In genomic region chrX:15737110-15737509, dm6 we compare ENCODE assay signal across 3 fruit fly cellular contexts.
A peak's percentile ranks its signal among the peaks of the same experiment; 100 is the strongest.
TF ChIP-seq lines count a peak whose summit lies in the region.

Gene Arp6, minus strand, starts transcription at chrX:15737120.

- TF ChIP-seq CTCF in whole organism, embryonic (GFP tag; optimal IDR thresholded peaks at IDR 0.05; lab: Kevin White, UChicago): no peak

TF ChIP-seq in whole organism, embryonic, 481 proteins besides CTCF, POLR2A, EP300 and RAD21:
- TF ChIP-seq CG14710 (tag; optimal IDR thresholded peaks at IDR 0.05; lab: Kevin White, UChicago): peak; percentile 26
- no peak for TF ChIP-seq bsh (GFP tag; optimal IDR thresholded peaks at IDR 0.05; lab: Kevin White, UChicago)
- 0 out of 2 replicates have a peak, but pooled peaks have one; percentile 24 for TF ChIP-seq unc-4 (GFP tag; IDR thresholded peaks at IDR 0.05; lab: Robert Waterston, UW; ENCODE audit: partially characterized antibody)
- TF ChIP-seq CG31224 (GFP tag; IDR thresholded peaks at IDR 0.05; lab: Robert Waterston, UW): no peak
- TF ChIP-seq CG10267 (tag; optimal IDR thresholded peaks at IDR 0.05; lab: Kevin White, UChicago): peak; percentile 38
- TF ChIP-seq Sry-β (GFP tag; optimal IDR thresholded peaks at IDR 0.05; lab: Kevin White, UChicago): peak; percentile 93
- peak; percentile 26 for TF ChIP-seq CG15514 (GFP tag; optimal IDR thresholded peaks at IDR 0.05; lab: Kevin White, UChicago)
- TF ChIP-seq row (GFP tag; IDR thresholded peaks at IDR 0.05; lab: Robert Waterston, UW): peak; percentile 61
- TF ChIP-seq CG2116 (GFP tag; optimal IDR thresholded peaks at IDR 0.05; lab: Kevin White, UChicago): peak; percentile 40
- TF ChIP-seq CG8359 (GFP tag; optimal IDR thresholded peaks at IDR 0.05; lab: Kevin White, UChicago; ENCODE audit: borderline replicate concordance): no peak
- TF ChIP-seq BEAF-32 (GFP tag; optimal IDR thresholded peaks at IDR 0.05; lab: Kevin White, UChicago): peak; percentile 32
- 0 out of 4 replicates have a peak, but pooled peaks have one; percentile 42 for TF ChIP-seq Dll (GFP tag; IDR thresholded peaks at IDR 0.05; lab: Robert Waterston, UW; ENCODE audit: partially characterized antibody)
- TF ChIP-seq trem (tag; optimal IDR thresholded peaks at IDR 0.05; lab: Kevin White, UChicago): peak; percentile 29
- peak; percentile 43 for TF ChIP-seq sens (GFP tag; lab: Kevin White, UChicago)
- TF ChIP-seq CG3995 (GFP tag; optimal IDR thresholded peaks at IDR 0.05; lab: Kevin White, UChicago): peak; percentile 65
- TF ChIP-seq Myb (GFP tag; optimal IDR thresholded peaks at IDR 0.05; lab: Kevin White, UChicago): peak; percentile 48
- peak; percentile 7 for TF ChIP-seq Sry-δ (GFP tag; optimal IDR thresholded peaks at IDR 0.05; lab: Kevin White, UChicago)
- peak; percentile 1 for TF ChIP-seq CG30020 (tag; optimal IDR thresholded peaks at IDR 0.05; lab: Kevin White, UChicago)
- peak in 1 of 2 experiments; percentile 65 for TF ChIP-seq crp (GFP tag; optimal IDR thresholded peaks at IDR 0.05; lab: Kevin White, UChicago)
- TF ChIP-seq Neu2 (GFP tag; optimal IDR thresholded peaks at IDR 0.05; lab: Kevin White, UChicago; ENCODE audit: borderline replicate concordance): no peak
- peak; percentile 6 for TF ChIP-seq sug (tag; optimal IDR thresholded peaks at IDR 0.05; lab: Kevin White, UChicago)
- no peak for TF ChIP-seq gfzf (GFP tag; optimal IDR thresholded peaks at IDR 0.05; lab: Kevin White, UChicago)
- TF ChIP-seq Dref (GFP tag; IDR thresholded peaks at IDR 0.05; lab: Robert Waterston, UW): peak; percentile 57

TF ChIP-seq in whole organism, prepupa, 60 proteins besides CTCF, POLR2A, EP300 and RAD21:
- TF ChIP-seq Eip78C (GFP tag; lab: Kevin White, UChicago) (peak; percentile 2), fd59A (GFP tag; optimal IDR thresholded peaks at IDR 0.05; lab: Kevin White, UChicago) (no peak)

TF ChIP-seq in whole organism, wandering third instar larva, 38 proteins besides CTCF, POLR2A, EP300 and RAD21:
- TF ChIP-seq ey (GFP tag; optimal IDR thresholded peaks at IDR 0.05; lab: Kevin White, UChicago) (no peak), GATAd (GFP tag; optimal IDR thresholded peaks at IDR 0.05; lab: Kevin White, UChicago) (no peak), sv (GFP tag; optimal IDR thresholded peaks at IDR 0.05; lab: Kevin White, UChicago) (no peak), CG32264 (GFP tag; optimal IDR thresholded peaks at IDR 0.05; lab: Kevin White, UChicago) (no peak), Sp1 (GFP tag; optimal IDR thresholded peaks at IDR 0.05; lab: Kevin White, UChicago) (no peak), dmrt93B (GFP tag; optimal IDR thresholded peaks at IDR 0.05; lab: Kevin White, UChicago) (no peak), HLH106 (tag; optimal IDR thresholded peaks at IDR 0.05; lab: Kevin White, UChicago) (peak; percentile 5), woc (GFP tag; optimal IDR thresholded peaks at IDR 0.05; lab: Kevin White, UChicago) (peak; percentile 37), Mio (GFP tag; optimal IDR thresholded peaks at IDR 0.05; lab: Kevin White, UChicago) (no peak), Myc (optimal IDR thresholded peaks at IDR 0.05; lab: Kevin White, UChicago) (peak; percentile 81)
